Fruit fly (Drosophila melanogaster): ENCODE measurements around the gene CG33272.
A peak's percentile ranks its signal among the peaks of the same experiment; 100 is the strongest.

Gene CG33272

dm6 chr3L:11554338-11554737 lies 43.9 kb upstream of the CG33272 start (continued):
- TF ChIP-seq btn (GFP tag; optimal IDR thresholded peaks at IDR 0.05) (peak; percentile 46), HLHmδ (GFP tag; optimal IDR thresholded peaks at IDR 0.05) (no peak), CG11695 (GFP tag; IDR thresholded peaks at IDR 0.05) (peak; percentile 81), CG6272 (GFP tag; IDR thresholded peaks at IDR 0.05) (peak; percentile 49), CG4617 (GFP tag; optimal IDR thresholded peaks at IDR 0.05; ENCODE audit: borderline replicate concordance) (peak; percentile 60), CG7271 (tag; optimal IDR thresholded peaks at IDR 0.05) (peak; percentile 73), Antp (GFP tag; optimal IDR thresholded peaks at IDR 0.05) (peak; percentile 59), Dp (GFP tag; optimal IDR thresholded peaks at IDR 0.05) (no peak), Aef1 (GFP tag; IDR thresholded peaks at IDR 0.05) (peak; percentile 36; the same call in 1 of the 3 replicates), fd3F (GFP tag; optimal IDR thresholded peaks at IDR 0.05) (no peak), Neu2 (GFP tag; optimal IDR thresholded peaks at IDR 0.05; ENCODE audit: borderline replicate concordance) (no peak), CG17802 (tag; optimal IDR thresholded peaks at IDR 0.05) (peak; percentile 65), tgo (GFP tag; IDR thresholded peaks at IDR 0.05) (peak; percentile 71), Camta (GFP tag; optimal IDR thresholded peaks at IDR 0.05) (peak; percentile 82), CG17186 (GFP tag; optimal IDR thresholded peaks at IDR 0.05) (peak; percentile 52), esg (GFP tag; conservative IDR thresholded peaks at IDR 0.05) (peak; percentile 51), dan (GFP tag; IDR thresholded peaks at IDR 0.05) (no peak; the same call in 1 of the 2 replicates), z (GFP tag; IDR thresholded peaks at IDR 0.05) (0 out of 3 replicates have a peak, but pooled peaks have one; percentile 5), gem (tag; optimal IDR thresholded peaks at IDR 0.05) (peak; percentile 93), tap (tag; optimal IDR thresholded peaks at IDR 0.05) (peak; percentile 78), CG7556 (GFP tag; optimal IDR thresholded peaks at IDR 0.05) (peak; percentile 80), Opbp (GFP tag; IDR thresholded peaks at IDR 0.05; ENCODE audit: partially characterized antibody) (no peak), ash1 (GFP tag; optimal IDR thresholded peaks at IDR 0.05) (no peak), D19B (GFP tag; optimal IDR thresholded peaks at IDR 0.05) (no peak), ind (GFP tag; optimal IDR thresholded peaks at IDR 0.05) (peak; percentile 66), CG18599 (GFP tag; optimal IDR thresholded peaks at IDR 0.05) (peak; percentile 77), org-1 (GFP tag; optimal IDR thresholded peaks at IDR 0.05) (peak; percentile 75), stc (GFP tag; IDR thresholded peaks at IDR 0.05) (peak; percentile 56; the same call in 1 of the 2 replicates), CG12299 (tag; optimal IDR thresholded peaks at IDR 0.05) (peak; percentile 48), Bdp1 (GFP tag; optimal IDR thresholded peaks at IDR 0.05) (peak; percentile 63), vnd (GFP tag; IDR thresholded peaks at IDR 0.05; ENCODE audit: partially characterized antibody) (no peak), gcm2 (GFP tag; optimal IDR thresholded peaks at IDR 0.05) (no peak), Meics (GFP tag; optimal IDR thresholded peaks at IDR 0.05) (peak; percentile 51), croc (GFP tag; conservative IDR thresholded peaks at IDR 0.05) (peak; percentile 79), Sin3A (optimal IDR thresholded peaks at IDR 0.05) (no peak), CG9437 (GFP tag; optimal IDR thresholded peaks at IDR 0.05) (peak; percentile 59), fu2 (GFP tag; optimal IDR thresholded peaks at IDR 0.05) (peak; percentile 11), tll (GFP tag; optimal IDR thresholded peaks at IDR 0.05) (peak in 1 of 2 experiments; percentile 53), ken (GFP tag; IDR thresholded peaks at IDR 0.05) (peak; percentile 80), sens-2 (GFP tag; IDR thresholded peaks at IDR 0.05) (peak; percentile 87), emc (GFP tag; optimal IDR thresholded peaks at IDR 0.05) (no peak), kah (GFP tag; optimal IDR thresholded peaks at IDR 0.05) (peak; percentile 67), CG6765 (GFP tag; optimal IDR thresholded peaks at IDR 0.05) (no peak), chn (GFP tag; optimal IDR thresholded peaks at IDR 0.05) (peak; percentile 88), bsh (GFP tag; optimal IDR thresholded peaks at IDR 0.05) (peak in 1 of 2 experiments; percentile 94), Tbp (GFP tag; optimal IDR thresholded peaks at IDR 0.05) (no peak), zf30C (GFP tag; optimal IDR thresholded peaks at IDR 0.05) (peak; percentile 89), fd96Cb (tag; optimal IDR thresholded peaks at IDR 0.05) (peak; percentile 91), Sox102F (GFP tag; optimal IDR thresholded peaks at IDR 0.05) (peak; percentile 80), gcm (GFP tag; optimal IDR thresholded peaks at IDR 0.05) (peak; percentile 87)
